Worm (Caenorhabditis elegans): ENCODE results near the gene W06D11.2.

- TF ChIP-seq elt-3 (tag; optimal IDR thresholded peaks at IDR 0.05) (no peak), snpc-4 (tag; optimal IDR thresholded peaks at IDR 0.05) (no peak), irx-1 (tag; optimal IDR thresholded peaks at IDR 0.05) (no peak), nhr-47 (tag; optimal IDR thresholded peaks at IDR 0.05) (no peak), lin-39 (tag; optimal IDR thresholded peaks at IDR 0.05) (no peak)
Measured at ce11 chrX:12304231-12304630, 7.7 kb upstream of the W06D11.2 start.
